Worm (Caenorhabditis elegans): ENCODE results near the gene C08B6.8.

ce11 chrV:10087103-10087502, 47.3 kb upstream of the C08B6.8 start, which contains the start of gene R04B5.5:
- TF ChIP-seq fkh-8 (tag; optimal IDR thresholded peaks at IDR 0.05) (no peak), nhr-84 (tag; optimal IDR thresholded peaks at IDR 0.05) (no peak), efl-1 (optimal IDR thresholded peaks at IDR 0.05) (no peak), efl-1 (GFP tag; optimal IDR thresholded peaks at IDR 0.05 in 1 of 2) (no peak), F16B12.6 (tag; optimal IDR thresholded peaks at IDR 0.05) (no peak)

Measured in whole organism, L1 larva.